Worm (Caenorhabditis elegans): ENCODE results near the gene srh-61.

Gene srh-61

DNA sequence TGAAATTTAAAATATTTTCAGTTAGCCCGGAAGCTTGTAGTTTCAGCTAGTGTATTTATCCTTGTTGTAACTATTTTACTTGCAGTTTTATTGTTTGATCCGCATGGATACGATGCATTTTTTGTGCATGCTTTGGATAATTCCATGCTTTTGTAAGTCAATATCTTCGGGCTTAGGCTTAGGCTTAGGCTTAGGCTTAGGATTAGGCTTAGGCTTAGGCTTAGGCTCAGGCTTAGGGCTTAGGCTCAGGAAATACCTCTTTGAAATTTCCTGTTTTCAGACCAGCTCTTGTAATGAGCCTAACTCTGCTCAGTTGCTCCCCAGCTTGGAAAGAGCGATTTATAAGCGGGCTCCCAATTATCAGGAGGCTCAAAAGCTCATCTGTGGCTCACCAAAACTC lies 49.2 kb downstream of the srh-61 start, which contains the start of gene srg-16:
Gene srg-16 (plus strand): TSS at position 87 of the 400 bp plus-strand sequence.
- TF ChIP-seq skn-1 (tag; optimal IDR thresholded peaks at IDR 0.05) (no peak), gmeb-1 (tag; optimal IDR thresholded peaks at IDR 0.05) (no peak), ama-1 (optimal IDR thresholded peaks at IDR 0.05) (no peak), zag-1 (tag; optimal IDR thresholded peaks at IDR 0.05) (no peak), nhr-10 (tag; optimal IDR thresholded peaks at IDR 0.05) (no peak), nhr-12 (tag; optimal IDR thresholded peaks at IDR 0.05) (no peak), sma-9 (GFP tag; optimal IDR thresholded peaks at IDR 0.05) (no peak), sma-9 (tag; optimal IDR thresholded peaks at IDR 0.05) (no peak), unc-55 (GFP tag; optimal IDR thresholded peaks at IDR 0.05) (no peak), unc-62 (GFP tag; optimal IDR thresholded peaks at IDR 0.05) (no peak)

DNA sequence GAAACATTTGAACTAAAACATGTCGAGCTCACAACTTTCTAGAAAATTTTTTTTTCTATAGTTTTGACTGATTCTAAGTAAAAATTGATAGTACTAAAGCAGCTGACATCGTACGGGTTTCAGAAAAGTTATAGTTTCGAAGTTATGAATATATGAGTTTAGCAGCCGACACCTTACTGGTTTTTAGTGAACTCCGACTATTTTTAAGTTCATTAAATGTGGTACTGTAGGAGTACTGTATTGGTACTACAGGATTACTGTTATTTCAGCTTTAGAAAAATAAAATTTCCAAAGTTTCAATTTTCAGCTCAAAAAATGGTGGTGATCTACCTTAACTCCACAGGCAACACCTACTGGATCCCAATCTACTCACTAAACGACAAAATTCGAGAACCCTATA lies 50.7 kb downstream of the srh-61 start, which contains the start of gene sre-37:
Gene sre-37 (plus strand): TSS at position 301 of the 400 bp plus-strand sequence.
- TF ChIP-seq R02D3.7 (tag; optimal IDR thresholded peaks at IDR 0.05), result no peak
- no peak for TF ChIP-seq ztf-11 (tag; optimal IDR thresholded peaks at IDR 0.05)
- TF ChIP-seq crh-2 (tag; optimal IDR thresholded peaks at IDR 0.05), result no peak
- no peak for TF ChIP-seq ceh-16 (tag; optimal IDR thresholded peaks at IDR 0.05)
- TF ChIP-seq nhr-10 (tag; optimal IDR thresholded peaks at IDR 0.05), result no peak
- TF ChIP-seq elt-3 (tag; optimal IDR thresholded peaks at IDR 0.05), result no peak
- no peak for TF ChIP-seq zag-1 (tag; optimal IDR thresholded peaks at IDR 0.05)
- no peak for TF ChIP-seq mdl-1 (tag; optimal IDR thresholded peaks at IDR 0.05)
- no peak for TF ChIP-seq lin-13 (GFP tag; optimal IDR thresholded peaks at IDR 0.05)
- TF ChIP-seq ZK546.5 (tag; optimal IDR thresholded peaks at IDR 0.05), result no peak
- TF ChIP-seq alr-1 (tag; optimal IDR thresholded peaks at IDR 0.05), result no peak
- no peak for TF ChIP-seq lin-11 (tag; optimal IDR thresholded peaks at IDR 0.05)
- TF ChIP-seq lin-39 (tag; optimal IDR thresholded peaks at IDR 0.05), result no peak
- no peak for TF ChIP-seq unc-39 (tag; optimal IDR thresholded peaks at IDR 0.05)
- TF ChIP-seq mab-5 (tag; optimal IDR thresholded peaks at IDR 0.05), result no peak
- no peak for TF ChIP-seq sma-3 (GFP tag; optimal IDR thresholded peaks at IDR 0.05)
- no peak for TF ChIP-seq blmp-1 (tag; optimal IDR thresholded peaks at IDR 0.05; ENCODE audit: insufficient read depth)
- TF ChIP-seq ama-1 (optimal IDR thresholded peaks at IDR 0.05), result no peak
- no peak for TF ChIP-seq nhr-12 (tag; optimal IDR thresholded peaks at IDR 0.05)
- no peak for TF ChIP-seq nhr-21 (tag; optimal IDR thresholded peaks at IDR 0.05)

Measured in whole organism, L2 larva.